Worm (Caenorhabditis elegans): ENCODE results near the gene drr-2.

- TF ChIP-seq dao-5 (tag; optimal IDR thresholded peaks at IDR 0.05) (no peak), W03F9.2 (tag; optimal IDR thresholded peaks at IDR 0.05) (no peak)
These were observed 43.8 kb upstream of the drr-2 start, which contains the start of gene cul-2 for ce11 chrIII:13687211-13687610.

Data from whole organism, L4/young adult.